Worm (Caenorhabditis elegans) whole organism, dauer: ENCODE measurements around the gene nprl-2.

Experiments used
- unc-62 ChIP-seq: sonication (generic microtip); optimal IDR thresholded peaks from 2 replicates; lab custom pipeline; 2017; ENCODE audit warnings: missing biosample characterization, missing genetic modification reagents, missing genetic modification characterization

Gene nprl-2

DNA sequence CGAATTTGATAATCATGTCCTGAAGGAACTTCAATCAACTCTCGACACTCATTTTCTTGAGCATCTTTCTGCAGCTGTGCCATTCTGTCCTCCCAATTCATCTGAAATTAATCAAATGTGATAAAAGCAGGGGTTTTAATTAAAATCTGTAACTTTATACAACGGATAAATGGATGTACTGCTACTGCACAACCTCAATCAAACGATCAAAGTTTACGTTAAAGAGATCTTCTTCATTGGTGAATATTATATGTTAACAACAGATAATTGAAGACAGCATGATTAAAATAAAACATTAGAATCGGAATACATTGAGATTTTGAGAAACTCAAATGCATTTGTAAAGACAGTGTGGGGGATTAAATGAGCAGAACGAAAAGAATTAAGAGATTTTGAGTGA lies 21.7 kb downstream of the nprl-2 start, which contains the start of gene F32E10.5:
Gene F32E10.5 (minus strand): TSS at position 101 of the 400 bp plus-strand sequence.
- no peak for TF ChIP-seq unc-62

DNA sequence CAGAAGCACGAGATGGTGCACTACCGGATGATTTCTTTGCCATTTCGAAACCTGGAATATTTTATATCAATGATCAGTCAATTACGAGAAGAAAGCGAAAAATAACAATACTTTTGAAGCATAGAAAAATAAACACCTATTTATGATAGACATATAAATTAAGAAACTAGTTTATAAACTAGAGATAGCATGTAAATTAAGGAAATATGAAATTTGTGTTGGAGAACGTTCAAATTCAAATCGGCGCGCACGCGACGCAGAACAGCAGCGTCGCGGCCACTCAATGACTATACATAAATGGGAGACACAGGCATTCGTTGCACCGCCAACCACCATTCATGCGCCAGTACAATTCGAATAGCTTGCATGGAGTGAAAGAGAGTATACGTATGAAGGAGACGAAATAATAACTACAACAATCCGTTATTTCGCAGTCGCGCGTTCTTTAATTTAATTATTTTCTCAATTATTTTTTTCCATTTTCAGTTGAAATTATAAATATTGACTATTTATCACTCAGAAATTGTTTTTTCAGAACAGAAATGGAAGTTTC lies 23.5 kb downstream of the nprl-2 start, which contains the start of the genes cec-5 and nol-10:
Gene cec-5 (minus strand): TSS at position 51 of the 553 bp plus-strand sequence.
Gene nol-10 (plus strand): TSS at position 536 of the 553 bp plus-strand sequence.
- TF ChIP-seq unc-62 = no peak

DNA sequence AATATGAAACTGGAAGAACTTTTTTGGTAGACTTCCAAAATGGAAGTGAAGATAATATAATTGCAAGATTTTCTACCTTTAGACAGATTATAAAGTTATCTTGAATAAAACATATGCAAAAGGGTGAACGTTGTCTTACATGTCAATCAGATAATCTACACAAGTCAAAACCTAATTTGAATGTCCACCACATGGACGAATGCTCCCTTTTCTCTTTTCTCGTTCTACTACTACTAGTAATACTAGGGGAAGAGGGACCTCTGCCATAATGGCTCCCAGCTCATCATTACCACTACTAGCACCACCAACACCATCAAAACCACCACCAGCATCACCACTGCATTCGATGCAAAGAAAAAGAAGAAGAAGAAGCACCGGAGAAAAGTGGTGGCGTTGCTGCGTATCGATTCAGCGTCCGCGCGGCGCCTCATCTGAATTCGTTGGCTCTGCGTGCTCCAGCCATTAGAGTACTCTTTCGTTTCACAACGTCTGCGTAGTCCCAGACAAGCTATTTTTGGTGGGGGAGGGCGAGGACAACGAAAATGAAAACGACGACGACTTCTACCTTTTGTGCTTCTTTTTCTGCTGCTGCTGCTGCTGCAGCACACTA lies 28.8 kb downstream of the nprl-2 start:
- TF ChIP-seq unc-62 = no peak

DNA sequence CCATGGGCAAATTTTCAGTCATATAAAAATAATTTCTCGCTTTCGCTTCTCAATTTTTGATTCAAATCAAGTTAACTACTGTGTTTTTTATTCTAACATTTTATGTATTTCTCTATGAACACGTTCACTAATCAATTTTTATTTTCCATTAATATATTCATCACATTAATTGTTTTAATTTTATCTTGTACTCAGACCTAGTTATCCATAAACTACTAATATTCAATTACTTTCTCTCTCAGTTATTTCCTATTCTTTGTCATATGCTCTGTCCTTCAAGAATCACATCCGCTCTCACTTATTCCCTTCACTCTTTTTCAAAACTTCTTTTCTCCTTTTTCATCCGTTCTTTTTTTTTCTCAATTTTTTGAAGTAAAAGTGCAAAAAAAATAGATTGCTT lies 30.4 kb downstream of the nprl-2 start:
- TF ChIP-seq unc-62 = no peak

DNA sequence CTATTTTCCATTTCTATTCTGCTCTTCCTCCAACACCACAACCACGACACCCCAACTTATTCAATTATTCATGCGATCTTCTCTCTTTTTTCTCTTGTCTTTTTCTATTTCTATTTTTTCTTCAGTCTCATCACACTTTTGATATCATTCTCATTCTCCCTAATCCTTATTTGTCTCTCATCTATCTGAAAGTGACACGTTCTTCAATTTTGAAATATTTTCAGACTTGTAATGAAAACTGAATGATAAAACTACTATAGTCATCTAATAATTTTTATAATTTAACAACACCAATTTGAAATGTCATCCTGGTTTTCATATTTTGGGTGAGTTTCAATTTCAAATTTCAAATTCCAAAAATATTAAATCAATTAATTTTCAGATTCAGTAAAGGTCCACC lies 32.0 kb downstream of the nprl-2 start, which contains the start of gene cla-1:
Gene cla-1 (plus strand): TSS at position 301 of the 400 bp plus-strand sequence.
- no peak for TF ChIP-seq unc-62

DNA sequence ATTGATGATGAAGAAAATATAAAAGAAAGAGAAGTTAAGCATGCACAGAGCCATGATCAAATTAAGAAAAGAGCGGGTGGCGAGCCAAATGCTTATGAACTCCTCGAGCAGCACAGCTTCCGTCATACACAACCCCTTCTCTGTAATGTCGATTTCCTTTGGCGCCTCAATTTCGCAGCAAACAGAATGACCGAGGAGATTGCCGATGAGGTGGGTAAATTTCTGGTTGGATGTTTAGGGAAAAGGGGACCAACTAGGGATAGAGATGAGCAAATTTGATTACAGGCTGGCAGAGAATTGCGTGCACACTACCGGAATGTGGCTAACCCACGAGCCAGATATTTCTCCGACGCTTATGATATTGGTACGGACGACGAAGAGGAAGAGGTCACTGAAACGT lies 48.8 kb downstream of the nprl-2 start:
- no peak for TF ChIP-seq unc-62

DNA sequence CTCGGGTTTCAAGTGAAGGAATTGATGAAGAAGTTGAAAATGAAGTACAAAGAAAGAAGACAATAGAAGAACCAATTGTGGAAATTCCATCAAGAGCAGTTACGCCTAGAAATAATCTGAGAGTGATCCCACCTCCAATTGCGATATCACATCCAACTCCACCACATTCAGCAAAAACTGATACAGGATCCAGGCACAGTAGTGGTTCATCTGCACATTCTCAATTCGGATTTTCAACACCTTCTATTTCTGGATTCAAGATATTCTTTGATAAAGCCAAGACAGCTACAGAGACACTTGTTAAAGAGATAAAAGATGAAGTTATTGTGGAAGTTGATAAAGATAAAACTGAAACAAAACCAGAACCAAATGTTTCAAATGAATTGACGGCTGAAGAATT lies 51.5 kb downstream of the nprl-2 start:
- TF ChIP-seq unc-62 = no peak
